ENCODE assay signal across 3 fruit fly cellular contexts in genomic region chr3L:3386730-3387129, dm6.
A peak's percentile ranks its signal among the peaks of the same experiment; 100 is the strongest.
TF ChIP-seq lines count a peak whose summit lies in the region.

No protein-coding gene starts in this region.

- no peak for TF ChIP-seq CTCF in whole organism, embryonic (GFP tag; optimal IDR thresholded peaks at IDR 0.05; lab: Kevin White, UChicago)

TF ChIP-seq in whole organism, embryonic, 481 proteins besides CTCF, POLR2A, EP300 and RAD21 (continues in another document):
- no peak for TF ChIP-seq Oaz (GFP tag; IDR thresholded peaks at IDR 0.05; lab: Robert Waterston, UW)
- TF ChIP-seq sens (GFP tag; lab: Kevin White, UChicago) = no peak
- no peak for TF ChIP-seq wek (GFP tag; optimal IDR thresholded peaks at IDR 0.05; lab: Kevin White, UChicago)
- no peak for TF ChIP-seq Fer1 (GFP tag; optimal IDR thresholded peaks at IDR 0.05; lab: Kevin White, UChicago)
- TF ChIP-seq seq (GFP tag; IDR thresholded peaks at IDR 0.05; lab: Robert Waterston, UW) = 0 out of 2 replicates have a peak, but pooled peaks have one; percentile 5
- no peak for TF ChIP-seq CG7556 (GFP tag; optimal IDR thresholded peaks at IDR 0.05; lab: Kevin White, UChicago)
- TF ChIP-seq eve (GFP tag; optimal IDR thresholded peaks at IDR 0.05; lab: Kevin White, UChicago) = no peak
- 0 out of 2 replicates have a peak, but pooled peaks have one; percentile 27 for TF ChIP-seq Drgx (GFP tag; IDR thresholded peaks at IDR 0.05; lab: Robert Waterston, UW)
- no peak for TF ChIP-seq CG12299 (tag; optimal IDR thresholded peaks at IDR 0.05; lab: Kevin White, UChicago)
- no peak for TF ChIP-seq Nf-YA (GFP tag; IDR thresholded peaks at IDR 0.05; lab: Robert Waterston, UW)
- 0 out of 3 replicates have a peak, but pooled peaks have one; percentile 31 for TF ChIP-seq ci (GFP tag; IDR thresholded peaks at IDR 0.05; lab: Robert Waterston, UW)
- no peak for TF ChIP-seq Abd-B (GFP tag; optimal IDR thresholded peaks at IDR 0.05; lab: Kevin White, UChicago)
- peak; percentile 62 for TF ChIP-seq CG7745 (tag; optimal IDR thresholded peaks at IDR 0.05; lab: Kevin White, UChicago)
- no peak for TF ChIP-seq Mes4 (GFP tag; optimal IDR thresholded peaks at IDR 0.05; lab: Kevin White, UChicago)
- no peak for TF ChIP-seq D (optimal IDR thresholded peaks at IDR 0.05; lab: Kevin White, UChicago)
- TF ChIP-seq D (GFP tag; optimal IDR thresholded peaks at IDR 0.05; lab: Kevin White, UChicago) = no peak
- TF ChIP-seq CG10462 (GFP tag; optimal IDR thresholded peaks at IDR 0.05; lab: Kevin White, UChicago) = no peak
- TF ChIP-seq CG6254 (GFP tag; optimal IDR thresholded peaks at IDR 0.05; lab: Kevin White, UChicago) = no peak
- TF ChIP-seq Vsx1 (GFP tag; optimal IDR thresholded peaks at IDR 0.05; lab: Kevin White, UChicago) = no peak
- no peak for TF ChIP-seq fru (optimal IDR thresholded peaks at IDR 0.05; lab: Kevin White, UChicago)
- no peak for TF ChIP-seq Oli (tag; optimal IDR thresholded peaks at IDR 0.05; lab: Kevin White, UChicago)
- no peak for TF ChIP-seq CG5180 (GFP tag; optimal IDR thresholded peaks at IDR 0.05; lab: Kevin White, UChicago)
- no peak for TF ChIP-seq CG7987 (GFP tag; optimal IDR thresholded peaks at IDR 0.05; lab: Kevin White, UChicago)
- TF ChIP-seq HmgD (GFP tag; optimal IDR thresholded peaks at IDR 0.05; lab: Kevin White, UChicago) = no peak
- TF ChIP-seq CG10147 (GFP tag; optimal IDR thresholded peaks at IDR 0.05; lab: Kevin White, UChicago) = no peak
- TF ChIP-seq CG5245 (GFP tag; optimal IDR thresholded peaks at IDR 0.05; lab: Kevin White, UChicago) = no peak
- peak; percentile 69; the same call in 2 of the 3 replicates for TF ChIP-seq CG2199 (GFP tag; IDR thresholded peaks at IDR 0.05; lab: Robert Waterston, UW)
- no peak for TF ChIP-seq Atf6 (GFP tag; IDR thresholded peaks at IDR 0.05; lab: Robert Waterston, UW)
- peak; percentile 82 for TF ChIP-seq vvl (GFP tag; IDR thresholded peaks at IDR 0.05; lab: Robert Waterston, UW)
- TF ChIP-seq hkb (optimal IDR thresholded peaks at IDR 0.05; lab: Kevin White, UChicago) = no peak
- no peak for TF ChIP-seq hkb (GFP tag; IDR thresholded peaks at IDR 0.05; lab: Robert Waterston, UW)
- TF ChIP-seq CG3065 (GFP tag; optimal IDR thresholded peaks at IDR 0.05; lab: Kevin White, UChicago) = no peak

TF ChIP-seq in whole organism, prepupa, 60 proteins besides CTCF, POLR2A, EP300 and RAD21:
- TF ChIP-seq eg (GFP tag; IDR thresholded peaks at IDR 0.05; lab: Robert Waterston, UW) (0 out of 3 replicates have a peak, but pooled peaks have one; percentile 29), CG7368 (GFP tag; optimal IDR thresholded peaks at IDR 0.05; lab: Kevin White, UChicago) (no peak), Eip78C (GFP tag; lab: Kevin White, UChicago) (peak; percentile 7), CG6163 (GFP tag; IDR thresholded peaks at IDR 0.05; lab: Robert Waterston, UW) (0 out of 3 replicates have a peak, but pooled peaks have one; percentile 46), CG15336 (GFP tag; IDR thresholded peaks at IDR 0.05; lab: Robert Waterston, UW) (peak; percentile 23; the same call in 1 of the 2 replicates), Ets21C (GFP tag; optimal IDR thresholded peaks at IDR 0.05; lab: Kevin White, UChicago) (no peak), CG8119 (GFP tag; IDR thresholded peaks at IDR 0.05; lab: Robert Waterston, UW) (peak; percentile 33; the same call in 1 of the 3 replicates), CG16779 (tag; optimal IDR thresholded peaks at IDR 0.05; lab: Kevin White, UChicago) (peak; percentile 4), salr (GFP tag; optimal IDR thresholded peaks at IDR 0.05; lab: Kevin White, UChicago) (no peak)

TF ChIP-seq in whole organism, pupa, 21 proteins besides CTCF, POLR2A, EP300 and RAD21:
- TF ChIP-seq CG13204 (GFP tag; optimal IDR thresholded peaks at IDR 0.05; lab: Kevin White, UChicago) = no peak
- TF ChIP-seq D1 (tag; optimal IDR thresholded peaks at IDR 0.05; lab: Kevin White, UChicago) = no peak
- TF ChIP-seq Ets98B (GFP tag; IDR thresholded peaks at IDR 0.05; lab: Robert Waterston, UW) = peak; percentile 24; the same call in 1 of the 2 replicates
- TF ChIP-seq Snoo (tag; optimal IDR thresholded peaks at IDR 0.05; lab: Kevin White, UChicago) = no peak
- TF ChIP-seq rn (GFP tag; IDR thresholded peaks at IDR 0.05; lab: Robert Waterston, UW) = no peak
- peak; percentile 26; the same call in 1 of the 2 replicates for TF ChIP-seq CG12605 (GFP tag; IDR thresholded peaks at IDR 0.05; lab: Robert Waterston, UW)
- TF ChIP-seq CG8159 (tag; optimal IDR thresholded peaks at IDR 0.05; lab: Kevin White, UChicago) = no peak
- TF ChIP-seq Pif1A (GFP tag; optimal IDR thresholded peaks at IDR 0.05; lab: Kevin White, UChicago) = no peak
- TF ChIP-seq CG17806 (tag; optimal IDR thresholded peaks at IDR 0.05; lab: Kevin White, UChicago) = no peak
- no peak for TF ChIP-seq fd96Ca (GFP tag; IDR thresholded peaks at IDR 0.05; lab: Robert Waterston, UW)
- TF ChIP-seq CG8301 (tag; optimal IDR thresholded peaks at IDR 0.05; lab: Kevin White, UChicago) = no peak
- no peak for TF ChIP-seq CG9948 (tag; optimal IDR thresholded peaks at IDR 0.05; lab: Kevin White, UChicago)
- no peak for TF ChIP-seq CG34367 (tag; optimal IDR thresholded peaks at IDR 0.05; lab: Kevin White, UChicago)
- TF ChIP-seq CG4496 (GFP tag; IDR thresholded peaks at IDR 0.05; lab: Robert Waterston, UW) = no peak
- TF ChIP-seq CG14655 (GFP tag; optimal IDR thresholded peaks at IDR 0.05; lab: Kevin White, UChicago) = peak; percentile 4
- TF ChIP-seq CG10348 (GFP tag; IDR thresholded peaks at IDR 0.05; lab: Robert Waterston, UW) = no peak
- TF ChIP-seq EcR (GFP tag; optimal IDR thresholded peaks at IDR 0.05; lab: Kevin White, UChicago) = no peak
- TF ChIP-seq CG15710 (tag; optimal IDR thresholded peaks at IDR 0.05; lab: Kevin White, UChicago) = no peak
- no peak for TF ChIP-seq Pif1B (GFP tag; optimal IDR thresholded peaks at IDR 0.05; lab: Kevin White, UChicago)
- 0 out of 2 replicates have a peak, but pooled peaks have one; percentile 22 for TF ChIP-seq CG32121 (GFP tag; IDR thresholded peaks at IDR 0.05; lab: Robert Waterston, UW)
- TF ChIP-seq gl (tag; optimal IDR thresholded peaks at IDR 0.05; lab: Kevin White, UChicago) = no peak

Comparison
In these comparisons a context has a peak if more than half of its experiments do, and no peak if none do; other contexts are left out.
1. Of the 7 proteins assayed by ChIP-seq in both whole organism, embryonic and whole organism, prepupa: peak only in whole organism, embryonic: none; only in whole organism, prepupa: CG16779; in both: none; in neither: 6.